Fruit fly (Drosophila melanogaster) whole organism, embryonic: ENCODE measurements around the gene Prosbeta6.

Experiments
- ATbp ChIP-seq: fragments of 200-800 bp; sonication (Bioruptor generic); optimal IDR thresholded peaks from 2 replicates; lab custom pipeline; 2017; ENCODE audit warnings: missing biosample characterization, mild to moderate bottlenecking, missing genetic modification characterization, missing genetic modification reagents
- Awh ChIP-seq: fragments of 200-800 bp; sonication (Bioruptor generic); IDR thresholded peaks from 2 replicates; pipeline ENCODE4, ENCODE4 v1.3.6; 2022; ENCODE audit warnings: missing biosample characterization, missing genetic modification characterization
- B-H2 ChIP-seq: fragments of 200-800 bp; sonication (Bioruptor generic); optimal IDR thresholded peaks from 2 replicates; lab custom pipeline; 2018; ENCODE audit warnings: missing biosample characterization, mild to moderate bottlenecking, missing genetic modification characterization
- Blimp-1 ChIP-seq: fragments of 200-800 bp; sonication (Bioruptor generic); optimal IDR thresholded peaks from 3 replicates; lab custom pipeline; 2018; ENCODE audit warnings: missing biosample characterization, missing genetic modification characterization, mild to moderate bottlenecking, moderate library complexity, missing genetic modification reagents
- CG11695 ChIP-seq: fragments of 200-800 bp; sonication (Bioruptor generic); IDR thresholded peaks from 3 replicates; pipeline ENCODE4 v1.3.6; 2022; ENCODE audit warnings: missing biosample characterization, missing genetic modification characterization
- CG13123 ChIP-seq: fragments of 200-800 bp; sonication (Bioruptor generic); optimal IDR thresholded peaks from 2 replicates; lab custom pipeline; 2016; ENCODE audit warnings: missing biosample characterization, missing genetic modification characterization
- CG14965 ChIP-seq: fragments of 200-800 bp; sonication (Bioruptor generic); optimal IDR thresholded peaks from 2 replicates; lab custom pipeline; 2016; ENCODE audit warnings: missing biosample characterization, missing genetic modification characterization, borderline replicate concordance
- CG15479 ChIP-seq: fragments of 200-800 bp; sonication (Bioruptor generic); optimal IDR thresholded peaks from 3 replicates; lab custom pipeline; 2019; ENCODE audit warnings: missing biosample characterization, mild to moderate bottlenecking, missing genetic modification characterization, moderate library complexity
- CG1603 ChIP-seq: fragments of 200-800 bp; sonication (Bioruptor generic); optimal IDR thresholded peaks from 2 replicates; lab custom pipeline; 2019; ENCODE audit warnings: missing biosample characterization, mild to moderate bottlenecking, missing genetic modification characterization, moderate library complexity
- CG17328 ChIP-seq: fragments of 200-800 bp; sonication (Bioruptor generic); IDR thresholded peaks from 2 replicates; pipeline ENCODE4 v1.3.6; 2022; ENCODE audit warnings: missing biosample characterization, missing genetic modification characterization
- CG17568 ChIP-seq: fragments of 200-800 bp; sonication (Bioruptor generic); optimal IDR thresholded peaks from 2 replicates; lab custom pipeline; 2018; ENCODE audit warnings: missing biosample characterization, mild to moderate bottlenecking, missing genetic modification characterization, moderate library complexity
- CG17802 ChIP-seq: fragments of 200-800 bp; sonication (Bioruptor generic); optimal IDR thresholded peaks from 2 replicates; lab custom pipeline; 2018; ENCODE audit warnings: missing biosample characterization, mild to moderate bottlenecking, missing genetic modification characterization, moderate library complexity
- CG2712 ChIP-seq: fragments of 200-800 bp; optimal IDR thresholded peaks from 3 replicates; lab custom pipeline; 2019; ENCODE audit warnings: missing biosample characterization, mild to moderate bottlenecking, missing genetic modification characterization, moderate library complexity
- CG2875 ChIP-seq: fragments of 200-800 bp; sonication (Bioruptor generic); optimal IDR thresholded peaks from 2 replicates; lab custom pipeline; 2017; ENCODE audit warnings: missing biosample characterization, mild to moderate bottlenecking, missing genetic modification characterization, missing genetic modification reagents
- CG5953 ChIP-seq: fragments of 200-800 bp; sonication (Bioruptor generic); IDR thresholded peaks from 2 replicates; pipeline ENCODE4 v1.3.6; 2022; ENCODE audit warnings: missing biosample characterization, missing genetic modification characterization
- CG6791 ChIP-seq: fragments of 200-800 bp; sonication (Bioruptor generic); IDR thresholded peaks from 3 replicates; pipeline ENCODE4 v1.3.6; 2022; ENCODE audit warnings: missing biosample characterization, missing genetic modification characterization; ENCODE audit not compliant: partially characterized antibody
- CG8388 ChIP-seq: fragments of 200-800 bp; sonication (Bioruptor generic); optimal IDR thresholded peaks from 2 replicates; lab custom pipeline; 2019; ENCODE audit warnings: missing biosample characterization, mild to moderate bottlenecking, missing genetic modification characterization, moderate library complexity
- CG8924 ChIP-seq: fragments of 200-800 bp; optimal IDR thresholded peaks from 3 replicates; lab custom pipeline; 2019; ENCODE audit warnings: missing biosample characterization, mild to moderate bottlenecking, missing genetic modification characterization, moderate library complexity
- Dek ChIP-seq: fragments of 200-800 bp; sonication (Bioruptor generic); optimal IDR thresholded peaks from 3 replicates; lab custom pipeline; 2019; ENCODE audit warnings: missing biosample characterization, mild to moderate bottlenecking, missing genetic modification characterization, moderate library complexity
- Doc3 ChIP-seq: fragments of 200-800 bp; sonication (Bioruptor generic); IDR thresholded peaks from 3 replicates; pipeline ENCODE4 v1.3.6; 2022; ENCODE audit warnings: missing biosample characterization, missing genetic modification characterization; ENCODE audit not compliant: partially characterized antibody
- Drgx ChIP-seq: fragments of 200-800 bp; sonication (Bioruptor generic); IDR thresholded peaks from 2 replicates; pipeline ENCODE4 v1.3.6; 2022; ENCODE audit warnings: missing biosample characterization, missing genetic modification characterization
- E2f2 ChIP-seq: fragments of 200-800 bp; sonication (Bioruptor generic); IDR thresholded peaks from 2 replicates; pipeline ENCODE4 v1.3.6; 2022; ENCODE audit warnings: missing biosample characterization, missing genetic modification characterization
- HLH4C ChIP-seq: fragments of 200-800 bp; sonication (Bioruptor generic); IDR thresholded peaks from 3 replicates; pipeline ENCODE4 v1.3.6; 2022; ENCODE audit warnings: missing biosample characterization, missing genetic modification characterization; ENCODE audit not compliant: partially characterized antibody
- Hr51 ChIP-seq, 2 experiments: fragments of 200-800 bp; sonication (Bioruptor generic); optimal IDR thresholded peaks; 2 replicates in 1 of 2; 3 replicates in 1 of 2; lab custom pipeline; 2016 to 2018; ENCODE audit warnings: missing biosample characterization in 2 of 2, missing genetic modification characterization in 2 of 2, mild to moderate bottlenecking in 1 of 2, moderate library complexity in 1 of 2
- Lhr ChIP-seq: fragments of 200-800 bp; sonication (Bioruptor generic); optimal IDR thresholded peaks from 3 replicates; lab custom pipeline; 2017; ENCODE audit warnings: mild to moderate bottlenecking, missing biosample characterization, missing genetic modification reagents, missing genetic modification characterization
- Med ChIP-seq: fragments of 200-800 bp; sonication (Bioruptor generic); peaks from one replicate; lab custom pipeline; 2016; ENCODE audit warnings: missing biosample characterization, missing genetic modification characterization, mild to moderate bottlenecking, inconsistent platforms, moderate library complexity
- Meics ChIP-seq: fragments of 200-800 bp; sonication (Bioruptor generic); optimal IDR thresholded peaks from 2 replicates; lab custom pipeline; 2017; ENCODE audit warnings: missing biosample characterization, mild to moderate bottlenecking, missing genetic modification characterization
- Nf-YC ChIP-seq: fragments of 200-800 bp; optimal IDR thresholded peaks from 3 replicates; lab custom pipeline; 2019; ENCODE audit warnings: missing biosample characterization, mild to moderate bottlenecking, missing genetic modification characterization, moderate library complexity
- NfI ChIP-seq: fragments of 200-800 bp; sonication (Bioruptor generic); optimal IDR thresholded peaks from 3 replicates; lab custom pipeline; 2018; ENCODE audit warnings: missing biosample characterization, mild to moderate bottlenecking, missing genetic modification characterization, moderate library complexity
- Rfx ChIP-seq: fragments of 200-800 bp; sonication (Bioruptor generic); IDR thresholded peaks from 2 replicates; pipeline ENCODE4 v1.3.6; 2022; ENCODE audit warnings: missing biosample characterization, missing genetic modification characterization
- Scr ChIP-seq: fragments of 200-800 bp; sonication (Bioruptor generic); IDR thresholded peaks from 2 replicates; pipeline ENCODE4 v1.3.6; 2022; ENCODE audit warnings: missing biosample characterization, missing genetic modification characterization; ENCODE audit not compliant: partially characterized antibody
- Taf1 ChIP-seq: fragments of 200-800 bp; sonication (Bioruptor generic); IDR thresholded peaks from 2 replicates; pipeline ENCODE4 v1.3.6; 2022; ENCODE audit warnings: missing biosample characterization, missing genetic modification characterization
- Trl ChIP-seq, 3 experiments: fragments of >200 bp in 2 of 3; fragments of 200-800 bp in 1 of 3; sonication (Bioruptor generic) in 1 of 3; optimal IDR thresholded peaks; 2 replicates in 1 of 3; 3 replicates in 2 of 3; lab custom pipeline; 2016 to 2017; ENCODE audit warnings: missing biosample characterization in 1 of 3, missing genetic modification characterization in 1 of 3
- az2 ChIP-seq: fragments of 200-800 bp; sonication (Bioruptor generic); optimal IDR thresholded peaks from 3 replicates; lab custom pipeline; 2016; ENCODE audit warnings: missing biosample characterization, missing genetic modification characterization
- danr ChIP-seq: fragments of 200-800 bp; sonication (Bioruptor generic); IDR thresholded peaks from 2 replicates; pipeline ENCODE4 v1.3.6; 2022; ENCODE audit warnings: missing biosample characterization, missing genetic modification characterization
- dysf ChIP-seq: fragments of 200-800 bp; sonication (Bioruptor generic); IDR thresholded peaks from 3 replicates; pipeline ENCODE4 v1.3.6; 2022; ENCODE audit warnings: missing biosample characterization, missing genetic modification characterization
- fd102C ChIP-seq: fragments of 200-800 bp; sonication (Bioruptor generic); optimal IDR thresholded peaks from 2 replicates; lab custom pipeline; 2018; ENCODE audit warnings: missing biosample characterization, mild to moderate bottlenecking, missing genetic modification characterization, moderate library complexity
- fu2 ChIP-seq: fragments of 200-800 bp; sonication (Bioruptor generic); optimal IDR thresholded peaks from 2 replicates; lab custom pipeline; 2016; ENCODE audit warnings: missing biosample characterization, missing genetic modification characterization
- jing ChIP-seq: fragments of 200-800 bp; sonication (Bioruptor generic); optimal IDR thresholded peaks from 2 replicates; lab custom pipeline; 2018; ENCODE audit warnings: missing biosample characterization, mild to moderate bottlenecking, missing genetic modification characterization
- luna ChIP-seq: fragments of 200-800 bp; sonication (Bioruptor generic); optimal IDR thresholded peaks from 2 replicates; lab custom pipeline; 2016; ENCODE audit warnings: missing biosample characterization, missing genetic modification characterization
- mld ChIP-seq: fragments of 200-800 bp; sonication (Bioruptor generic); IDR thresholded peaks from 3 replicates; pipeline ENCODE4 v1.3.6; 2022; ENCODE audit warnings: missing biosample characterization, missing genetic modification characterization; ENCODE audit not compliant: partially characterized antibody
- nerfin-2 ChIP-seq: fragments of 200-800 bp; sonication (Bioruptor generic); IDR thresholded peaks from 2 replicates; pipeline ENCODE4 v1.3.6; 2022; ENCODE audit warnings: missing biosample characterization, missing genetic modification characterization; ENCODE audit not compliant: partially characterized antibody
- otp ChIP-seq: fragments of 200-800 bp; sonication (Bioruptor generic); IDR thresholded peaks from 3 replicates; pipeline ENCODE4, ENCODE4 v1.3.6; 2022; ENCODE audit warnings: missing biosample characterization, missing genetic modification characterization
- slp2 ChIP-seq: fragments of 200-800 bp; sonication (Bioruptor generic); optimal IDR thresholded peaks from 2 replicates; lab custom pipeline; 2016; ENCODE audit warnings: missing biosample characterization, missing genetic modification characterization
- stwl ChIP-seq: fragments of 200-800 bp; sonication (Bioruptor generic); optimal IDR thresholded peaks from 3 replicates; lab custom pipeline; 2018; ENCODE audit warnings: missing biosample characterization, mild to moderate bottlenecking, missing genetic modification characterization, moderate library complexity
- tup ChIP-seq: fragments of 200-800 bp; sonication (Bioruptor generic); optimal IDR thresholded peaks from 2 replicates; lab custom pipeline; 2016; ENCODE audit warnings: missing biosample characterization, mild to moderate bottlenecking, missing genetic modification characterization, moderate library complexity
- tx ChIP-seq: fragments of 200-800 bp; sonication (Bioruptor generic); optimal IDR thresholded peaks from 2 replicates; lab custom pipeline; 2016; ENCODE audit warnings: missing biosample characterization, missing genetic modification characterization
- unc-4 ChIP-seq: fragments of 200-800 bp; sonication (Bioruptor generic); IDR thresholded peaks from 2 replicates; pipeline ENCODE4 v1.3.6; 2022; ENCODE audit warnings: missing biosample characterization, missing genetic modification characterization; ENCODE audit not compliant: partially characterized antibody
- usp ChIP-seq: fragments of >200 bp; optimal IDR thresholded peaks from 2 replicates; lab custom pipeline; 2017; ENCODE audit warnings: missing biosample characterization, missing genetic modification characterization

The Prosbeta6 gene

DNA sequence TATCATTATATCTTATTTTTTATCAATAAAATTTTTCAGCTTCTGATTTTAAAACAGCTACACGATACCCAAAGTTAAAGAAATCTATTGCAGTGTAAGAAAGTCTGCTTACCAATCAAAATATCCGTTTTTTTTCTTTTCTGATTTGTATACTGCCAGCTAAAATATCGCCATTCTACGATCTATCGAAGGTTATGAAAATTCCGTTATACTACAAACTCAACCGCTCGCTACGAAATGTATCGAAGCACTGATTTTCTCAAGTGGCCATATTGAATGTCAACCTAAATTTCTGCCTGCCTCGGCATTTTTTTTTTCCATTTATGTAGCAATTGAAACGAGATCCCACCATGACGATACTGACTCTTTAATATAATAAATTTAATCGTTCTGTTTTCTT lies 30.2 kb downstream of the Prosbeta6 start, which contains the start of gene nxf2 (continued):
- TF ChIP-seq stwl (tag; lab: Kevin White, UChicago) (peak; percentile 25), HLH4C (GFP tag; lab: Robert Waterston, UW) (0 out of 3 replicates have a peak, but pooled peaks have one; percentile 28), Lhr (GFP tag; lab: Kevin White, UChicago) (no peak), Rfx (GFP tag; lab: Robert Waterston, UW) (no peak), fd102C (GFP tag; lab: Kevin White, UChicago) (no peak), Nf-YC (no peak), unc-4 (GFP tag; lab: Robert Waterston, UW) (peak; percentile 54), mld (GFP tag; lab: Robert Waterston, UW) (0 out of 3 replicates have a peak, but pooled peaks have one; percentile 6), CG1603 (no peak), otp (GFP tag; lab: Robert Waterston, UW) (no peak), slp2 (GFP tag; lab: Kevin White, UChicago) (no peak), Trl (optimal IDR thresholded peaks at IDR 0.05; lab: Kevin White, UChicago) (no peak), Trl (GFP tag; optimal IDR thresholded peaks at IDR 0.05; lab: Kevin White, UChicago) (no peak), Med (GFP tag; lab: Kevin White, UChicago) (no peak), fu2 (GFP tag; lab: Kevin White, UChicago) (no peak), CG14965 (GFP tag; lab: Kevin White, UChicago) (no peak), CG2875 (GFP tag; lab: Kevin White, UChicago) (no peak), usp (GFP tag; lab: Kevin White, UChicago) (no peak), Hr51 (GFP tag; optimal IDR thresholded peaks at IDR 0.05; lab: Kevin White, UChicago) (no peak), NfI (GFP tag; lab: Kevin White, UChicago) (no peak), E2f2 (GFP tag; lab: Robert Waterston, UW) (no peak), tup (GFP tag; lab: Kevin White, UChicago) (no peak), Drgx (GFP tag; lab: Robert Waterston, UW) (no peak), tx (no peak), CG5953 (GFP tag; lab: Robert Waterston, UW) (no peak), ATbp (GFP tag; lab: Kevin White, UChicago) (no peak), Awh (no peak), Doc3 (GFP tag; lab: Robert Waterston, UW) (no peak), danr (GFP tag; lab: Robert Waterston, UW) (no peak), CG13123 (GFP tag; lab: Kevin White, UChicago) (no peak), B-H2 (GFP tag; lab: Kevin White, UChicago) (no peak), CG6791 (GFP tag; lab: Robert Waterston, UW) (no peak; the same call in 2 of the 3 replicates), CG8388 (GFP tag; lab: Kevin White, UChicago) (no peak), az2 (no peak), CG17568 (GFP tag; lab: Kevin White, UChicago) (no peak), luna (GFP tag; lab: Kevin White, UChicago) (no peak), dysf (GFP tag; lab: Robert Waterston, UW) (no peak), CG2712 (tag; lab: Kevin White, UChicago) (no peak), CG17328 (GFP tag; lab: Robert Waterston, UW) (no peak), Dek (no peak), nerfin-2 (GFP tag; lab: Robert Waterston, UW) (no peak), CG11695 (no peak), Scr (GFP tag; lab: Robert Waterston, UW) (peak; percentile 66), CG15479 (no peak), Taf1 (GFP tag; lab: Robert Waterston, UW) (no peak), jing (GFP tag; lab: Kevin White, UChicago) (no peak), Meics (GFP tag; lab: Kevin White, UChicago) (no peak), CG8924 (no peak), CG17802 (no peak), Blimp-1 (GFP tag; lab: Kevin White, UChicago) (no peak)
